Worm (Caenorhabditis elegans): Measurements from ENCODE around the gene nhr-170.

nhr-170 gene

DNA sequence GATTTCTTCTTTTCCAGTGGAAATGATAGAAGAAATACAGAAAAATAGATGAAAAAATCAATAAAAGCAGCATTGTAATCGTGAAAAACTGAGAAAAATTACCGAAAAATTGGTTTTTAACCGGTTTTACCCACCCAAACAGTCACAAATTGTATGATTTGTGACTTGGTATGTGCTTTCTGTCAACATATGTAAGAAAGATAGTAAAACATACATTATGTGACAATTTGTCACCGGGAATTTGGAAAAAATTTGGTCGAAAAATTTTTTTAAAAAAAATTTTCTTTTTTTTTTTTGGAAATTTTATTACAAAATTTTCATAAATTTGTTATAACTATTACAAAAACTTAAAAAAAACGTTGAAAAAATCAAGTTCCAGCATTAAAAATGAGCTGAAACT is 36.5 kb upstream of the nhr-170 start, which contains the start of gene cyp-33D3:
TSS of gene cyp-33D3 (minus strand) at position 101 of the 400 bp plus-strand sequence.
- TF ChIP-seq tbx-2 (tag; optimal IDR thresholded peaks at IDR 0.05) (no peak), elt-1 (tag; optimal IDR thresholded peaks at IDR 0.05) (no peak), hmg-11 (tag; optimal IDR thresholded peaks at IDR 0.05) (no peak), eor-1 (tag; optimal IDR thresholded peaks at IDR 0.05) (no peak), lsy-12 (tag; optimal IDR thresholded peaks at IDR 0.05) (no peak), egl-5 (tag; optimal IDR thresholded peaks at IDR 0.05) (no peak), sea-2 (GFP tag; optimal IDR thresholded peaks at IDR 0.05) (no peak), ama-1 (optimal IDR thresholded peaks at IDR 0.05) (no peak), nhr-23 (tag; optimal IDR thresholded peaks at IDR 0.05) (no peak)

ce11 chrV:18827374-18827773 is 26.7 kb upstream of the nhr-170 start:
- TF ChIP-seq unc-39 (tag; optimal IDR thresholded peaks at IDR 0.05), result no peak
- TF ChIP-seq egl-5 (tag; optimal IDR thresholded peaks at IDR 0.05), result no peak
- no peak for TF ChIP-seq nhr-77 (tag; optimal IDR thresholded peaks at IDR 0.05)
- no peak for TF ChIP-seq aly-2 (tag; optimal IDR thresholded peaks at IDR 0.05)
- no peak for TF ChIP-seq nfya-1 (tag; optimal IDR thresholded peaks at IDR 0.05; ENCODE audit: insufficient read depth)
- TF ChIP-seq elt-3 (tag; optimal IDR thresholded peaks at IDR 0.05), result no peak
- TF ChIP-seq eor-1 (tag; optimal IDR thresholded peaks at IDR 0.05), result no peak

- TF ChIP-seq ZK546.5 (tag; optimal IDR thresholded peaks at IDR 0.05), result no peak
- no peak for TF ChIP-seq tbx-2 (tag; optimal IDR thresholded peaks at IDR 0.05)
- no peak for TF ChIP-seq R02D3.7 (tag; optimal IDR thresholded peaks at IDR 0.05)
- no peak for TF ChIP-seq fkh-2 (tag; optimal IDR thresholded peaks at IDR 0.05)
- TF ChIP-seq unc-39 (tag; optimal IDR thresholded peaks at IDR 0.05), result no peak
- TF ChIP-seq ceh-82 (tag; optimal IDR thresholded peaks at IDR 0.05), result no peak
- TF ChIP-seq elt-2 (tag; optimal IDR thresholded peaks at IDR 0.05), result peak; percentile 87
- TF ChIP-seq nhr-76 (tag; optimal IDR thresholded peaks at IDR 0.05), result no peak
- TF ChIP-seq nhr-43 (tag; optimal IDR thresholded peaks at IDR 0.05; ENCODE audit: poor library complexity, severe bottlenecking), result no peak
- no peak for TF ChIP-seq daf-12 (tag; optimal IDR thresholded peaks at IDR 0.05)
- TF ChIP-seq elt-3 (tag; optimal IDR thresholded peaks at IDR 0.05), result no peak
- TF ChIP-seq pqm-1 (tag; optimal IDR thresholded peaks at IDR 0.05), result peak; percentile 33
- no peak for TF ChIP-seq ceh-9 (tag; optimal IDR thresholded peaks at IDR 0.05)
- no peak for TF ChIP-seq nhr-25 (tag; optimal IDR thresholded peaks at IDR 0.05)
- TF ChIP-seq mdl-1 (tag; optimal IDR thresholded peaks at IDR 0.05), result no peak
These were observed 25.8 kb upstream of the nhr-170 start for ce11 chrV:18826445-18826844.

DNA sequence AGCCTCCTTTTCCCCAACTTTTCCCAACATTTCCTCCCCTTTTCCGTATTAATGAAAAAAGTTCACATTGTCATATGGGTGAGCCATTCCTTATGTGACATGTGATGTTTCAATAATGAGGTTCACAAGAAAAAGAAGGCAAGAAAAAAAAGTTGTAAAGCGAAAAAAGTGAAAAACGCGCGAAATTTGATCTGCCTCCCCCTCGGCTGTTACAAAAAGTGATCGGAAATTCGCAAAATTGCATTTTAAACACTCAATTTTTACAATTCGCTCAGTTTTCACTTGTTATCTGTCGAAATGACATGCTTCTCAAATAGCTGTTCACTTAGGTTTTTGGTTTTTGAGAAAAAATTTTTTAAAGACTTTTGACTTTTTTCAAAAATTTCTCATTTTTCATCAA is 20.9 kb upstream of the nhr-170 start:
- TF ChIP-seq lin-15B (tag; optimal IDR thresholded peaks at IDR 0.05) (no peak), tbx-2 (tag; optimal IDR thresholded peaks at IDR 0.05) (no peak), ceh-28 (tag; optimal IDR thresholded peaks at IDR 0.05) (no peak), fkh-10 (GFP tag; optimal IDR thresholded peaks at IDR 0.05) (peak; percentile 92)

- TF ChIP-seq snpc-4 (tag; optimal IDR thresholded peaks at IDR 0.05) (no peak), ama-1 (optimal IDR thresholded peaks at IDR 0.05) (no peak)
These were observed 19.0 kb upstream of the nhr-170 start, which contains the start of gene ncs-5 for ce11 chrV:18819643-18820042. ncs-5 (plus strand) TSS chrV:18819766.

ce11 chrV:18811360-18811759 is 10.7 kb upstream of the nhr-170 start, which contains the start of gene C54E10.7:
C54E10.7 (plus strand) TSS chrV:18811660.
- no peak for TF ChIP-seq unc-39 (tag; optimal IDR thresholded peaks at IDR 0.05)
- TF ChIP-seq daf-12 (tag; optimal IDR thresholded peaks at IDR 0.05), result no peak
- TF ChIP-seq lin-39 (tag; optimal IDR thresholded peaks at IDR 0.05), result no peak
- TF ChIP-seq mml-1 (tag; optimal IDR thresholded peaks at IDR 0.05), result no peak
- no peak for TF ChIP-seq zag-1 (tag; optimal IDR thresholded peaks at IDR 0.05)
- no peak for TF ChIP-seq nhr-25 (tag; optimal IDR thresholded peaks at IDR 0.05)
- TF ChIP-seq ceh-9 (tag; optimal IDR thresholded peaks at IDR 0.05), result no peak
- TF ChIP-seq jun-1 (tag; optimal IDR thresholded peaks at IDR 0.05), result no peak
- no peak for TF ChIP-seq nhr-237 (tag; optimal IDR thresholded peaks at IDR 0.05)
- no peak for TF ChIP-seq tbx-2 (tag; optimal IDR thresholded peaks at IDR 0.05)
- no peak for TF ChIP-seq lin-15B (tag; optimal IDR thresholded peaks at IDR 0.05)
- TF ChIP-seq lsy-12 (tag; optimal IDR thresholded peaks at IDR 0.05), result no peak
- TF ChIP-seq pqm-1 (tag; optimal IDR thresholded peaks at IDR 0.05), result no peak
- TF ChIP-seq nhr-28 (tag; optimal IDR thresholded peaks at IDR 0.05), result no peak
- no peak for TF ChIP-seq unc-62 (GFP tag; optimal IDR thresholded peaks at IDR 0.05)
- TF ChIP-seq eor-1 (tag; optimal IDR thresholded peaks at IDR 0.05), result no peak
- TF ChIP-seq ceh-82 (tag; optimal IDR thresholded peaks at IDR 0.05), result no peak
- TF ChIP-seq nhr-67 (tag; optimal IDR thresholded peaks at IDR 0.05), result no peak
- no peak for TF ChIP-seq nfya-1 (tag; optimal IDR thresholded peaks at IDR 0.05; ENCODE audit: insufficient read depth)

Data from whole organism, L3 larva.